Fruit fly (Drosophila melanogaster): ENCODE results near the gene CycH.

Gene CycH

dm6 chr3L:21832203-21833160, 10.7 kb downstream of the CycH start, which contains the start of the genes CG7148 and Nopp140 (continued):
- TF ChIP-seq CG8388 (GFP tag; optimal IDR thresholded peaks at IDR 0.05) = peak; percentile 49
- TF ChIP-seq gsb-n (tag; optimal IDR thresholded peaks at IDR 0.05) = peak; percentile 35
- TF ChIP-seq CG30403 (GFP tag; optimal IDR thresholded peaks at IDR 0.05) = peak; percentile 68
- TF ChIP-seq CG12744 (GFP tag; optimal IDR thresholded peaks at IDR 0.05) = peak; percentile 10
- peak; percentile 49 for TF ChIP-seq CG18764 (GFP tag; optimal IDR thresholded peaks at IDR 0.05)
- no peak for TF ChIP-seq Trl (optimal IDR thresholded peaks at IDR 0.05)
- TF ChIP-seq Trl (GFP tag; optimal IDR thresholded peaks at IDR 0.05) = peak; percentile 70
- TF ChIP-seq Meics (GFP tag; optimal IDR thresholded peaks at IDR 0.05) = peak; percentile 66
- peak; percentile 35 for TF ChIP-seq tup (GFP tag; optimal IDR thresholded peaks at IDR 0.05)
- TF ChIP-seq NfI (GFP tag; optimal IDR thresholded peaks at IDR 0.05) = peak; percentile 81
- TF ChIP-seq CG16779 (GFP tag; IDR thresholded peaks at IDR 0.05) = peak; percentile 77
- peak; percentile 56 for TF ChIP-seq Ada2b (GFP tag; IDR thresholded peaks at IDR 0.05)
- TF ChIP-seq CG14667 (GFP tag; IDR thresholded peaks at IDR 0.05) = peak; percentile 52
- no peak for TF ChIP-seq CG11504 (tag; optimal IDR thresholded peaks at IDR 0.05)
- TF ChIP-seq Dbx (GFP tag; IDR thresholded peaks at IDR 0.05) = peak; percentile 59; the same call in 2 of the 3 replicates
- TF ChIP-seq CG31365 (tag; optimal IDR thresholded peaks at IDR 0.05) = no peak
- TF ChIP-seq mam (GFP tag; optimal IDR thresholded peaks at IDR 0.05) = peak; percentile 80
- peak; percentile 87 for TF ChIP-seq ci (GFP tag; IDR thresholded peaks at IDR 0.05)
- peak; percentile 44 for TF ChIP-seq Atf3 (GFP tag; optimal IDR thresholded peaks at IDR 0.05)
- TF ChIP-seq cas (GFP tag; IDR thresholded peaks at IDR 0.05) = peak; percentile 75
- TF ChIP-seq NC2α (GFP tag; optimal IDR thresholded peaks at IDR 0.05) = no peak
- TF ChIP-seq sr (GFP tag; IDR thresholded peaks at IDR 0.05) = peak; percentile 8; the same call in 1 of the 3 replicates
- TF ChIP-seq nerfin-1 (tag; optimal IDR thresholded peaks at IDR 0.05) = peak; percentile 39
- TF ChIP-seq CG6254 (GFP tag; optimal IDR thresholded peaks at IDR 0.05) = peak; percentile 35
- TF ChIP-seq CG6175 (GFP tag; IDR thresholded peaks at IDR 0.05) = no peak
- TF ChIP-seq emc (GFP tag; optimal IDR thresholded peaks at IDR 0.05) = peak; percentile 51
- TF ChIP-seq fru (optimal IDR thresholded peaks at IDR 0.05) = no peak
- peak; percentile 68 for TF ChIP-seq fu2 (GFP tag; optimal IDR thresholded peaks at IDR 0.05)
- TF ChIP-seq CG17802 (tag; optimal IDR thresholded peaks at IDR 0.05) = peak; percentile 78
- TF ChIP-seq tin (GFP tag; optimal IDR thresholded peaks at IDR 0.05) = peak; percentile 71
- TF ChIP-seq CG8765 (GFP tag; IDR thresholded peaks at IDR 0.05) = peak; percentile 51; the same call in 1 of the 2 replicates
- TF ChIP-seq CG7271 (tag; optimal IDR thresholded peaks at IDR 0.05) = no peak
- TF ChIP-seq da (GFP tag; optimal IDR thresholded peaks at IDR 0.05) = no peak
- TF ChIP-seq pfk (GFP tag; optimal IDR thresholded peaks at IDR 0.05) = peak; percentile 34
- peak; percentile 85 for TF ChIP-seq slbo (GFP tag; IDR thresholded peaks at IDR 0.05)
- TF ChIP-seq lilli (GFP tag; optimal IDR thresholded peaks at IDR 0.05) = peak; percentile 70
- no peak for TF ChIP-seq CG18476 (GFP tag; optimal IDR thresholded peaks at IDR 0.05)
- peak; percentile 46 for TF ChIP-seq Abd-B (GFP tag; optimal IDR thresholded peaks at IDR 0.05)
- TF ChIP-seq Med (GFP tag) = peak; percentile 95
- peak; percentile 42 for TF ChIP-seq Usf (GFP tag; optimal IDR thresholded peaks at IDR 0.05)
- TF ChIP-seq CG14050 (GFP tag; IDR thresholded peaks at IDR 0.05) = 0 out of 3 replicates have a peak, but pooled peaks have one; percentile 11
- TF ChIP-seq CG10147 (GFP tag; optimal IDR thresholded peaks at IDR 0.05) = peak; percentile 53
- TF ChIP-seq CG32532 (GFP tag; IDR thresholded peaks at IDR 0.05) = peak; percentile 83
- no peak for TF ChIP-seq dmrt99B (tag; optimal IDR thresholded peaks at IDR 0.05)
- TF ChIP-seq Lim3 (GFP tag; IDR thresholded peaks at IDR 0.05) = no peak
- peak; percentile 82 for TF ChIP-seq MBD-R2 (GFP tag; IDR thresholded peaks at IDR 0.05)
- TF ChIP-seq CG17612 (GFP tag; IDR thresholded peaks at IDR 0.05) = peak; percentile 65; the same call in 1 of the 2 replicates
- TF ChIP-seq CG5953 (GFP tag; IDR thresholded peaks at IDR 0.05) = peak; percentile 48; the same call in 1 of the 2 replicates
- peak; percentile 71 for TF ChIP-seq mirr (GFP tag; optimal IDR thresholded peaks at IDR 0.05)
- TF ChIP-seq unc-4 (GFP tag; IDR thresholded peaks at IDR 0.05; ENCODE audit: partially characterized antibody) = no peak

Measured in whole organism, embryonic.